Fruit fly (Drosophila melanogaster): Measurements from ENCODE around the gene mAChR-C.
A peak's percentile ranks its signal among the peaks of the same experiment; 100 is the strongest.

Gene mAChR-C

DNA sequence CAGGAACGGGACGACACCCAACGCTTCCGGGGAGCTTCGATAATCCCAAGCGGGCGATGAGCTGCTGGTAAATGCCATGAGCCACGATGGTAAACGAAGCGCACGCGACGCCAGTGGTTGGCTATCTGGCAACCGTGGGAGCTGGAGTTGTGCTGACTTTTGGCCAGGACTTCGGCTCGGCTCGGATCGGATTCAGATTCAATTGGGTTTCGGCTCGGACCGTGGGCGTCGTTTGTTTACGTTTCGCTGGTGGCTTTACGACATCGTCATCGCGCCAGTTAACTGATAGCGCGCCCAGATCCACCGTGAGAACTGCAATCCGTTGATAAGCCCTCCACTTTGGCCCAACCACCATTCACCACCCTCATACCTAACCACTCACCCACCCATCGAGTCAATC is at the start of gene mAChR-C:
Gene mAChR-C (minus strand): TSS at position 101 of the 400 bp plus-strand sequence.
- TF ChIP-seq h (optimal IDR thresholded peaks at IDR 0.05) (no peak), psq (optimal IDR thresholded peaks at IDR 0.05) (no peak), ttk (optimal IDR thresholded peaks at IDR 0.05) (no peak), insv (optimal IDR thresholded peaks at IDR 0.05) (no peak), Myc (optimal IDR thresholded peaks at IDR 0.05) (no peak), Sin3A (optimal IDR thresholded peaks at IDR 0.05) (no peak)

DNA sequence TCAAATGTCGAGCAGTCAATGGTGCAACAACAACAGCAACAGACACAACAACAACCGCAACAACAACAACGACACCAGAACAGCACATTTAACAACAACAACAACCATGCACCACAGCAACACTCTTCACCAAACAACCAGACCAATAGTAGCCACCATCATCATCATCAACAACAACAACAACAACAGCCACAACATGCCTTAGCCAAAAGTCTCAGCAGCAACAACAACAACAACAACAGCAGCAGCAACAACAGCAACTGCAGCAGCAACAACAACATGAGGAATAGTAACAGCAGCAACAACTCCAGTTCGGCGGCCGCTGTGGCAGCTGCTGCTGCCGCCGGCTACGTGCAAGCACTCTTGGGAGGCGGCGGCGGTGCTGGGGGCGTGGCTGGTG is 43.9 kb upstream of the mAChR-C start:
- TF ChIP-seq ttk (optimal IDR thresholded peaks at IDR 0.05): no peak
- TF ChIP-seq h (optimal IDR thresholded peaks at IDR 0.05): no peak
- no peak for TF ChIP-seq Myc (optimal IDR thresholded peaks at IDR 0.05)
- no peak for TF ChIP-seq Sin3A (optimal IDR thresholded peaks at IDR 0.05)
- no peak for TF ChIP-seq psq (optimal IDR thresholded peaks at IDR 0.05)
- TF ChIP-seq insv (optimal IDR thresholded peaks at IDR 0.05): no peak

DNA sequence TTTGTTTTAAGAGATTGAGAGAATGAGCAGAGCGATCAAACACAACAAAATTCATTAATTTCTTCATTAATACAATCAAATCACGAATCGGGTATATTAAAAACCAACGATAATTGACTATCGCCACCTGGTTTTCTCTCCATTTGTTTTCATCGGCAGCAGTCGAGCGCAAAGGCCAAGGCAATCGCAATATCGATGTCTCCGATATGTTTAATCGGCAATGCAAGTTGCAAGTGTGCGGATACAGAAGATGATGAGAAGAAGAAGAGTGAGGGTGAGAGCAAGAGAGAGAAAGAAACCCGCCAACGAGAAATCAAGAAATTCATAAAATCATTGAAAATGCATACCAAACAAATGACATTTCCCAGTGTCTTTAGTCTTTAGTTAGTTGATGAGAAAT is 43.3 kb upstream of the mAChR-C start:
- no peak for TF ChIP-seq Sin3A (optimal IDR thresholded peaks at IDR 0.05)
- no peak for TF ChIP-seq h (optimal IDR thresholded peaks at IDR 0.05)
- TF ChIP-seq insv (optimal IDR thresholded peaks at IDR 0.05): no peak

DNA sequence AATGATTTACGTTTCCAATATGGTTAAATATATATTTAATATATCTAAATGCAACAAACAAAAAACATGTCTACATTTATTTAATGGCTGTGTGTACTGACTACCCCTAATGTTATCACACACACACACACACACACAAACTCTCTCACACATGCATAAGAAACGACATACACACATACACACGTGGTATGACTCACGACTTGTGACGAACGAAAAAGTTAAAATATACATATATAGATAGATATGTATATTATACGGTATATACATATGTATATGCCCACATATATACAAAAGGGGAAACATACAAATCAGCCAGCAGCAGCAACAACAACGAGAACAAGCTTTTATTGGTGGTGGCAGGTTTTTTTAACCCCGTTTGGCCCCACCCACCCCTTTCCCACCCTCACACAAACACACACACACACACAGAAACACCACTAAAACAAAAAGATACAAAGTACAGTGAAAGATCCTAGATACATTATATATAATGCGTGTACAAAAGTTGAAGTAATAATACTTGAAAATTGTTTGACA is 42.5 kb upstream of the mAChR-C start:
- TF ChIP-seq h (optimal IDR thresholded peaks at IDR 0.05): no peak
- TF ChIP-seq psq (optimal IDR thresholded peaks at IDR 0.05): no peak

DNA sequence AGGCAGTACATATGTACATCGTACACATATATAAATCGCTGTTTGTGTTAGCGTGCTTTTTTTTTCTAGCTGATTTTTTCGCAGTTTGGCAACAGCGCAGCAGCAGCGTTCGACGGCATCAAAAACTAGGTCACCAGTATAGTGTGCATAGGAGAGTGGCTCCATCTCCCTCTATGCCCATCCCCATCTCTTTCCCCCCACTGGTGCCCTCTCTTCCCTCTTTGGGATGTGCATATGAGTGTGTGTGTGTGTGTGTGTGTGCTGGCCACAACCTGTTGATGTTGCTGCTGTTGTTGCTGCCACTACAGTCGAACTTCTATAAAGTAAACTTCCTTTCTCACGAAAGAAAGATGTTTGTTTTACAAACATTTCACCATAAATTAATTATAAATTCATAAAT is 39.3 kb upstream of the mAChR-C start:
- no peak for TF ChIP-seq psq (optimal IDR thresholded peaks at IDR 0.05)
- TF ChIP-seq h (optimal IDR thresholded peaks at IDR 0.05): no peak
- no peak for TF ChIP-seq insv (optimal IDR thresholded peaks at IDR 0.05)
- TF ChIP-seq ttk (optimal IDR thresholded peaks at IDR 0.05): no peak
- TF ChIP-seq Myc (optimal IDR thresholded peaks at IDR 0.05): no peak
- no peak for TF ChIP-seq Sin3A (optimal IDR thresholded peaks at IDR 0.05)

DNA sequence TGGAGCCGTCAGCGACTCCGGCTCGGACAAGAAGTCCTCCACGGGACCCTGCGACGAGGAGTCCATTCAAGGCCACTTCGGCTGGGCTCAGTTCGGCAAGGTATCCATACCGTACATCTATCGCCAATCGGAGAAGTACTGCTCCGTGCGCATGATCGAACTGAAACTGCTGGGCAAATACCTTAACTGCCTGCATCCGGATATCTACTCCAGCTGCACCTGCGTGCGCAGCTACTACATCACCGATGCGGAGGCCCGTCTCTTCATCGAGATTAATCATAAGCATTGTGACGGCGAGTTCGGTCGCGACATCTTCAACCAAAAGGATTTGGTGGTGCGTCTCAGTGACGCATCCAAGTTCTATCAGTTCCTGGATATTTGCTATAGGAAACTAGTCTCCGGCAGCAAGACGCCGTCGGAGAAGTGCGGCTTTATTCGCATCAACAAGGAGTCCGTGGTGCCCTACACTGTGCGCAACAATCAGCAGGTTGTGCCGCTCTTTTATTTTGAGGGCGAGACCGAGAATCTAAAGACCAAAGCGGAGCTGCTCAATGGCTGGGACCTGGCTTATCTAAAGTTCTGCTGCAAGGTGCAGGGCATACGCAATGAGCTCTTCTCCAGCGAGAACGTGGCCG is 37.4 kb upstream of the mAChR-C start:
- TF ChIP-seq psq (optimal IDR thresholded peaks at IDR 0.05) (no peak), h (optimal IDR thresholded peaks at IDR 0.05) (no peak), ttk (optimal IDR thresholded peaks at IDR 0.05) (peak; percentile 100)

DNA sequence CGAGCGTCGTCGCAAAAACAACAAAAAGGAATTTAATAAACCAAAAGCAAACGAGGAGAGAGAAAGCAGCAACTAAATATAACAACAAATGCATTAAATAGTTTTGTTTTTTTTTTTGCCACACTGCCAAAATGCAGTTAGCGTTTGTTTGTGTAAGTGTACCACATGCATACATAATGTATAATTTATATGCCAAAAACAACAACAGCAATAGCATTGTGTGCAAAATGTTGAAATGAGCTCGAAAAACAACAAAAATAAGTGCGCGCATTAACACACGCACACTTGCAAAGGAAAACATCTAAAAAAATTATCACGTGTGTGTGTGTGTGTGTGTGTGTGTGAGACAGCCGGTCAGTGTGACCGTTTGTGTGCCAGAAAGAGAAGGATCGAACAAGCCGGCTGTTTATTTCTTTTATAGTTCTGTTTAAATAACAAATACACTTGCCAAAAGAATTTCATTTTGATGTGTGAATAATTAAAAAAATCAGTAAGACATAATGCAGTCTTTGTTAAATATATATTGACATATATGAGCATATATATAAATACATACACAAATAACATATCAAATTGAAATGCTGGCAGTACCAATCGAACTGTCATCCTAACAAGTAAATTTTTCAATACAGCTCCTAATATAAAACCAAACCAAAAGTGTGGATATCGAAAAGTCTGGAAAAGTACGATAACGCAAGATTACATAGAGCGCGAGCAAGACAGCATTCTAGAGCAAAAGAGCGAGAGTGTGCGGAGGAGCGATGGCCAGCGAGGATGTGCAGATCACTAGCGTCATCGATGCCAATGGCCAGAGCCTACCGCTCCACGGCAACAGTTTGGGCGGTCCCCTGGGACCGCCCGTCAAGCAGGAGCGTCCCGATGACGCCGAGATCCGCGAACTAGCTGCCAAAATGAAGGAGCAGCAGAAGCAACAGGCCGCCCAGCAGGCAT is 36.4 kb upstream of the mAChR-C start:
- TF ChIP-seq h (optimal IDR thresholded peaks at IDR 0.05): no peak
- TF ChIP-seq ttk (optimal IDR thresholded peaks at IDR 0.05): peak; percentile 95

DNA sequence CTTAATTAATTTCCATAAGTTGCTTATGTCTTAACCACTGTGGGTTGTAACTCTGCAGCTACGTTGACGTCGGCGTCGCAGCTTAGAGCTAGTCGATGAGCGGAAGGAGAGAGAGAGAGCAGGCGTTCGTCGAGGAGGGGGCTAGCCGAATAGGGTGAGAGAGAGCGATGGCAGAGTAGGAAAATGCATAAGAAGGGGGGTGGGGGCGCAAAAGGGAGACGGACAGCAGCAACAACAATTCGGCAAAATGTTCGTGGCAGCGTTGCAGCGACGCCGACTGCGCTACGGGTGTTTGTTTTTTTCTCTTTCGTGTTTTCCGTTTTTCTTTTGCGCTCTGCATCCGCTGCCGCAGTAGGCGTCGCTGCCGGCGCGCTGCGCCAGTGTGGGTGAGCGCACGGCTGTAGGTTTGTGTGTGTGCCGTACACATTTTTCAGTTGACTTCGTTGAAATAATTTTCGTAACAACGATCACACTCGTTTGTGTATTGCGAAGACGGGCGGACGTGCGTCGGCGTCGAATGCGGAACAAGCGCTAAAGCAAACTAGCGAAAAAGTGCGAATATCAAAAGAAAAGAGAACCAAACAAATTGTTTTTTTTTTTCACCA is 35.6 kb upstream of the mAChR-C start:
- TF ChIP-seq insv (optimal IDR thresholded peaks at IDR 0.05): no peak
- TF ChIP-seq Sin3A (optimal IDR thresholded peaks at IDR 0.05): no peak
- TF ChIP-seq Myc (optimal IDR thresholded peaks at IDR 0.05): no peak
- TF ChIP-seq psq (optimal IDR thresholded peaks at IDR 0.05): peak; percentile 38

DNA sequence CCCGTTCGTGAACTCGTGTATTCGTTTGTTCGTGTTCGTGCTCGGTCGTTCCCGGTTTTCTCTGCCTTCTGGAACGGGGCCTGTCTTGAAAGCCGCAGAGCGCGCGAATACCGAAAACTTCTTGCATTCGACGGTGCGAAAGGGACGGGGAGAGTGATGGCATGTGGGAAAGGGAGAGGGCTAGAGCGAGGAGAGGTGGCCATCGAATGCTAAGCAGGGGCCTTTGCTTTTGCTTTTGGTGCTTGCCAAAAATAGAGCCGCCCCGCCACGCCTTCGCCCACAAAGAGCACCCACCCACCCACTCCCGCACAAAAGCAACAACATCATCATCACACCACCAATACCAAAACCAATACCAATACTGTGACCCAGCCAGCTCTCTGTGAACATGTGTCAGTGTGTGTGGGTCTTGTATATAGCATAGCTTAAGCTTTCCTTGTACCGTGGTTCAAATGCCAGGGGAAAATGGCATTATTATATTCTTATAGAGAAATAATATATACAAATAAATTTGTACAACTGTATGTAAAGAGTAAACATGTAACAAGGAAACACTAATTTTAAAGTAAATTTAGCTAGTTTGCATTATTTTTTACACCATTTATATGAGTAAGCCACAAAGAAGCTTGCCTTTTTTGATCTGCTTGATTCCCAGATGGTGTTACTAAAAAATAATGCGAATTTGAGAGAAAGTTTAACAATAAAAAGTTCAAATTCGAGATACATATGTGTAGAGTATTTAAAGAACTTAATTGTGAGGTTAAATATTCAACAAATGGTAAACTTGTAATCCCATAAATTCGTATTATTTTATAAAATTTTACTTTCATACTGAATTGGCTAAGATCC is 34.9 kb upstream of the mAChR-C start, which contains the start of gene CG14434:
Gene CG14434 (minus strand): TSS at position 20 of the 849 bp plus-strand sequence.
- peak; percentile 89 for TF ChIP-seq psq (optimal IDR thresholded peaks at IDR 0.05)
- TF ChIP-seq Sin3A (optimal IDR thresholded peaks at IDR 0.05): no peak

DNA sequence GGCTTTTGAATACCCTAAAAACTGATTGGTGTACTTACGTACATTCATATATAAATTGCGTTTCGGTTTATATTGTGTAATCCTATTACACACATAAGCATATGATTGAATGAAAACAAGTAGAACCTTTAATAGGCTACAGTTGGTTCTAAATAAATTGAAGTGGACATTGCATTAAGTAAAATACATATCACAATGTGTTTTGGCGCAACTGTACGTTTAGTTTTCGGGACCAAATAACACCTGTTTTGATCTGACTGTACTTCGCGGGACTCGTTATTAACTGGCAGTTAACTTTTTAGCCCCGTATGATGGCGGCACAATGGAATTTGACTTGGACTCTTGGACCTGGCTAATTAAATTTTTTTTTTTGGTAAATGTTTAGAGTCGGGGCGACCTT is 34.3 kb upstream of the mAChR-C start:
- TF ChIP-seq ttk (optimal IDR thresholded peaks at IDR 0.05) (no peak), h (optimal IDR thresholded peaks at IDR 0.05) (no peak), Myc (optimal IDR thresholded peaks at IDR 0.05) (no peak), psq (optimal IDR thresholded peaks at IDR 0.05) (no peak), insv (optimal IDR thresholded peaks at IDR 0.05) (no peak)

DNA sequence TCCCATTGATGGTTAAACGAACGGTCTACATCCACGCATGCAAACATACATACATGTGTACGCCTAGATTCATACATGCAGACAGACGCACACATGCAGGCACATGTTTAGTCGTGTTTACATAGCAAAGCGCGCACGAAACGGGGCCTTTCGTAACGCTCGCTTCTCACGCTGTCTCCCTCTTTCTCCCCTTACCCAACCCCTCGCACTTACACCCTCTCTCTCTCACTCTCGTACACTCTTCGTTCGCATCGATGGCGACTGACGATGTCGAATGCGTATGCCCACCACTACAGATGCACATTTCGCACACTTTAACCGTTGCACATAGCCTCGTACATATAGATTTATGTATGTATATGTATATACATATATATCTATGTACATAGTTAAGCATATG is 33.6 kb upstream of the mAChR-C start:
- TF ChIP-seq psq (optimal IDR thresholded peaks at IDR 0.05) (no peak), Sin3A (optimal IDR thresholded peaks at IDR 0.05) (no peak), ttk (optimal IDR thresholded peaks at IDR 0.05) (no peak), insv (optimal IDR thresholded peaks at IDR 0.05) (no peak), h (optimal IDR thresholded peaks at IDR 0.05) (no peak), Myc (optimal IDR thresholded peaks at IDR 0.05) (no peak)

DNA sequence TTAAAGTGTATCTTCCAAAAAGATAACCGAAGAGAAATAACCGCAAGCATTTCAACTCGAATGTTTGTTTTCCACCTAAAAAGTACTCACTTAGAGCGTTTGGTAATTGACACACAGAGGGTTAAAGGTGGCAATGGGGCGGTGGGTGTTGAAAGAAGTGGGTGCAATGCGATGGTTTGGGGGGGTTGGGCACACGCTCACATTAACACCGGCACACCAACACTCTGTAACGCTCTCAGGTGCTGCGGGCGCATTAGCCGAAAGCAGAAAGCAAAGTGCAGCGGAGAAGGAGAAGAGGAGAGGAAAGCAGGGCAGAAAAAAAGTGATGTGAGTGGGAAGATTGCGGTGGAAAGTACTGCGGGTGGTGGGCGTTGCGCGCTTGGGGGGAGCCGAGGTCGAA is 32.6 kb upstream of the mAChR-C start:
- TF ChIP-seq psq (optimal IDR thresholded peaks at IDR 0.05) (no peak), ttk (optimal IDR thresholded peaks at IDR 0.05) (no peak), h (optimal IDR thresholded peaks at IDR 0.05) (no peak), insv (optimal IDR thresholded peaks at IDR 0.05) (no peak), Myc (optimal IDR thresholded peaks at IDR 0.05) (no peak), Sin3A (optimal IDR thresholded peaks at IDR 0.05) (no peak)
